Worm (Caenorhabditis elegans): ENCODE results near the gene cal-3.

Gene cal-3

DNA sequence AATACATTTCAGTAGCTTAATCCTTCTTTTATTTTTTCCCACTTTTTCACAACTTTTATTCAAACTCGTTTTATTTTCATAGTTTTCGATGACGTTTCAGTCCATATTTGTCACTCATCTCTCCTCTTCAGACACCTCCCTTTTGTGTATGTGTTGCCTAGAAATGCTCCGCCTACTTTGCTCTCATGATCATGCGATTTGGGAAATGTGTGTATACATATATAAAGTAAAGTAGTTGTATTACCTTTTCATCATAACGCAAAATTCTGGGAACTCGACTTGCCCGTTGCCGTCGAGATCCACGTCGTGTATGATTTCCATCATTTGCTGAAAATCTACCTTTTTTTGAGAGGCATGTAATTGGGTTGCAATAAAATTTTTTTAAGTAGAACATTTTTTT lies 2.9 kb downstream of the cal-3 start:
- TF ChIP-seq hlh-13 (GFP tag; optimal IDR thresholded peaks at IDR 0.05) = no peak
- no peak for TF ChIP-seq rnt-1 (tag; optimal IDR thresholded peaks at IDR 0.05)
- TF ChIP-seq unc-86 (tag; optimal IDR thresholded peaks at IDR 0.05) = no peak
- TF ChIP-seq ref-2 (tag; optimal IDR thresholded peaks at IDR 0.05) = no peak
- no peak for TF ChIP-seq sox-4 (tag; optimal IDR thresholded peaks at IDR 0.05)
- no peak for TF ChIP-seq ceh-2 (tag; optimal IDR thresholded peaks at IDR 0.05)
- no peak for TF ChIP-seq fkh-10 (GFP tag; optimal IDR thresholded peaks at IDR 0.05)
- TF ChIP-seq ceh-34 (tag; optimal IDR thresholded peaks at IDR 0.05) = no peak
- no peak for TF ChIP-seq ceh-14 (tag; optimal IDR thresholded peaks at IDR 0.05)
- no peak for TF ChIP-seq ceh-19 (GFP tag; optimal IDR thresholded peaks at IDR 0.05)

DNA sequence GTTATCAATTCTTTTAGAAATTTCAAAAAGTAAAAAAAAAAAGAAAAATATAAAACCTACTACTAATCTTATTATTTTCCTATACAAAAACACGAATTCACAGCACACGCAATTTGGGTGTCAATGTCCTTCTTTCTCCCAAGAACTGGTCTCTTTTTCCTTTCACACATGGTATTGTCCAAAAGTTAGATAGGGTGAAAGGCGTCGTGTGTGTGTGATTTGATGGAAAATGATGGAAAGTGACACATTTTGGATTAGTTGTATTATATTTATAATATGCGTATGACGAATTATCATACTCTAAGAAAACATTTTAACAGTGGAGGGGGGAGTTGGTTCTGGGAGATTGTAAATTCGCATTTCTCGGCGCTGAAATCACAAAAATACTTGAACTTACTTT lies 7.2 kb downstream of the cal-3 start:
- TF ChIP-seq unc-86 (tag; optimal IDR thresholded peaks at IDR 0.05) = no peak
- no peak for TF ChIP-seq tbx-7 (tag; optimal IDR thresholded peaks at IDR 0.05)
- no peak for TF ChIP-seq nhr-11 (tag; optimal IDR thresholded peaks at IDR 0.05)
- TF ChIP-seq ztf-16 (tag; optimal IDR thresholded peaks at IDR 0.05) = no peak
- TF ChIP-seq dve-1 (tag; optimal IDR thresholded peaks at IDR 0.05) = no peak
- TF ChIP-seq fax-1 (tag; optimal IDR thresholded peaks at IDR 0.05) = no peak
- no peak for TF ChIP-seq ahr-1 (tag; optimal IDR thresholded peaks at IDR 0.05)
- TF ChIP-seq hlh-30 (tag; optimal IDR thresholded peaks at IDR 0.05; ENCODE audit: insufficient read depth) = no peak
- TF ChIP-seq unc-55 (GFP tag; optimal IDR thresholded peaks at IDR 0.05) = no peak
- no peak for TF ChIP-seq ceh-22 (tag; optimal IDR thresholded peaks at IDR 0.05)
- TF ChIP-seq gmeb-2 (tag; optimal IDR thresholded peaks at IDR 0.05) = no peak
- TF ChIP-seq odd-2 (tag; optimal IDR thresholded peaks at IDR 0.05) = no peak

DNA sequence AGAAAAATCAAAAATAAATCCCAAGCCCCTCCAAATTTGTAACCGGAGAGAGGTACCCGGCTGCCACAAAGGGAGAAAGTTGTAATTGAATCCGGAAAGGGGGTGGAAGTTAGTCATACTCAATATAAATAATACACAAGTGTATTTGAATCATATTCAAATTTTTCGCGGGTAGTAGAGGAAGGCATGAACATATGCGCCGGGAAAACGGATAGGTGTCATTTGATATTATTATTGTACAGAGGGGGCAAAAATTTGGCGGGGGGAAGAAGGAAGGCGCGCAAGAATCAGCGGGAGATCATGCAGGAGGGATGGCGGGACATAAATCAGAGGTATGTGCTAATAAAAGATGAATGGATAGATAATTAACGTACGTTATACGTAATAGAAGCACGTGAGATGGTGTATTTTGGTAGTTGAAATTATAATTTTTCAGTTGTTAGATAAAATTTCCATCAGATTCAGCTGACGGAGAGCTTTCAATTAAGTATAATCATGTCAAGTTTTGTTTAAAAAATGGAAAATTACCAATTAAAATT lies 8.3 kb downstream of the cal-3 start, which contains the start of gene F28F9.3:
TSS of gene F28F9.3 (plus strand) at position 301 of the 539 bp plus-strand sequence.
- TF ChIP-seq ceh-48 (tag; optimal IDR thresholded peaks at IDR 0.05) (no peak), ref-2 (tag; optimal IDR thresholded peaks at IDR 0.05) (peak; percentile 45), che-1 (tag; optimal IDR thresholded peaks at IDR 0.05) (no peak), unc-86 (tag; optimal IDR thresholded peaks at IDR 0.05) (no peak), nhr-11 (tag; optimal IDR thresholded peaks at IDR 0.05) (no peak), ceh-19 (GFP tag; optimal IDR thresholded peaks at IDR 0.05) (peak; percentile 59), fkh-6 (tag; optimal IDR thresholded peaks at IDR 0.05) (no peak), hlh-13 (GFP tag; optimal IDR thresholded peaks at IDR 0.05) (no peak), ceh-30 (tag; optimal IDR thresholded peaks at IDR 0.05) (no peak), elt-4 (tag; optimal IDR thresholded peaks at IDR 0.05) (no peak), ceh-34 (tag; optimal IDR thresholded peaks at IDR 0.05) (peak; percentile 64), dmd-4 (tag; optimal IDR thresholded peaks at IDR 0.05; ENCODE audit: borderline replicate concordance) (no peak), hlh-8 (tag; optimal IDR thresholded peaks at IDR 0.05) (no peak), ahr-1 (tag; optimal IDR thresholded peaks at IDR 0.05) (no peak), ttx-3 (tag; optimal IDR thresholded peaks at IDR 0.05) (no peak), ceh-22 (tag; optimal IDR thresholded peaks at IDR 0.05) (no peak), pha-4 (tag; optimal IDR thresholded peaks at IDR 0.05) (no peak), pqm-1 (tag; optimal IDR thresholded peaks at IDR 0.05) (no peak)

DNA sequence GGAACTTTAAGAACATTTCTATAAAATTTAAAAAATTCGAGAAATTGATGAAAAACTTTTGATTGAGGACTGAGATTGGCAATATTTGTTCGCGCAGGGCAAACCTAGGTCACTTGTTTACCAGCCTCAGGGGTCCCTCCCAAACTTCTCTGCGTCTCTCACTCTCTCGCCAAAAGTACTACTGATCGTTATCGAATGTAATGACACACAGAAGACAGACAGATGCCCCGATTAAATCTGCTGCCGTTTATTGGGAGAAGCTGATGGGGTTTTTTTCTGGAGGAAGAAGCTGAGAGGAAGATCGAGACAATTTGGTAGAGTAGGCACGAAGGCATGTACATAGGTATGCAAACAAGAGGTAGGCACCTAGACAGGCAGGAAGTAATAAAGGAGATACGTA lies 9.6 kb downstream of the cal-3 start:
- TF ChIP-seq pha-2 (tag; optimal IDR thresholded peaks at IDR 0.05) = no peak
- TF ChIP-seq rnt-1 (tag; optimal IDR thresholded peaks at IDR 0.05) = peak; percentile 19
- TF ChIP-seq unc-55 (GFP tag; optimal IDR thresholded peaks at IDR 0.05) = peak; percentile 37

DNA sequence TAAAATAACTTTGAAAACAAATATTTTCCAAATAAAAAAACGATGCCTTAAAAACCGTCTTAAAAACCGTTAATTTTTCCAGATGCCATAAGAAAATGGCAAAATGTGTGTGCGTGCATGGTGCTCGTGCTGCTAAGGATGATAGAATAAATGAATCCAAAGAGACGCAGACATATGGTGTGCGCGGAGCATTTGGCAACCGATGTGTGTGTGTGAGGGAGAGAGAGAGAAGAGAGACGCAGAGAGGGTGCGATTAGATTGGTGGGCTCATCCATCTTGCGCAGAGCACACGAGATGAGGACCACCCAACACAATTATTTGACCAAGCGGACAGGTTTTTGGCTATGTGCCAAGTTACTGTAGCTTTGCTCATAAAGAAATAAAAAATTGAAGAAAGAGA lies 10.2 kb downstream of the cal-3 start:
- TF ChIP-seq ceh-34 (tag; optimal IDR thresholded peaks at IDR 0.05) = peak; percentile 54
- no peak for TF ChIP-seq ets-4 (tag; optimal IDR thresholded peaks at IDR 0.05)
- TF ChIP-seq ceh-18 (tag; optimal IDR thresholded peaks at IDR 0.05) = no peak
- TF ChIP-seq elt-2 (tag; optimal IDR thresholded peaks at IDR 0.05) = peak; percentile 11
- TF ChIP-seq ama-1 (optimal IDR thresholded peaks at IDR 0.05) = no peak
- TF ChIP-seq unc-55 (GFP tag; optimal IDR thresholded peaks at IDR 0.05) = peak; percentile 62
- TF ChIP-seq unc-3 (GFP tag; conservative IDR thresholded peaks at IDR 0.05) = no peak
- no peak for TF ChIP-seq unc-3 (tag; optimal IDR thresholded peaks at IDR 0.05)
- no peak for TF ChIP-seq rnt-1 (tag; optimal IDR thresholded peaks at IDR 0.05)
- peak; percentile 2 for TF ChIP-seq sdc-2 (tag; optimal IDR thresholded peaks at IDR 0.05)
- TF ChIP-seq K09A11.1 (tag; optimal IDR thresholded peaks at IDR 0.05; ENCODE audit: insufficient read depth) = no peak
- TF ChIP-seq gmeb-2 (tag; optimal IDR thresholded peaks at IDR 0.05) = no peak
- TF ChIP-seq nhr-232 (tag; optimal IDR thresholded peaks at IDR 0.05) = no peak
- no peak for TF ChIP-seq C08G9.2 (tag; optimal IDR thresholded peaks at IDR 0.05)
- no peak for TF ChIP-seq ceh-2 (tag; optimal IDR thresholded peaks at IDR 0.05)
- no peak for TF ChIP-seq ceh-30 (tag; optimal IDR thresholded peaks at IDR 0.05)
- no peak for TF ChIP-seq madf-2 (tag; optimal IDR thresholded peaks at IDR 0.05)
- TF ChIP-seq ref-2 (tag; optimal IDR thresholded peaks at IDR 0.05) = peak; percentile 58
- TF ChIP-seq hlh-30 (tag; optimal IDR thresholded peaks at IDR 0.05; ENCODE audit: insufficient read depth) = peak; percentile 85
- no peak for TF ChIP-seq pros-1 (tag; optimal IDR thresholded peaks at IDR 0.05)
- TF ChIP-seq elt-4 (tag; optimal IDR thresholded peaks at IDR 0.05) = no peak
- TF ChIP-seq lin-11 (tag; optimal IDR thresholded peaks at IDR 0.05) = no peak

Measured in whole organism, late embryonic.